Fruit fly (Drosophila melanogaster) whole organism, embryonic: ENCODE data around the gene Mf.

Experiments used
- B-H1 ChIP-seq: fragments of 200-800 bp; sonication (Bioruptor generic); IDR thresholded peaks from 3 replicates; pipeline ENCODE4 v1.3.6; 2022; ENCODE audit warnings: missing biosample characterization, missing genetic modification characterization
- CG8478 ChIP-seq: fragments of >200 bp; optimal IDR thresholded peaks from 2 replicates; lab custom pipeline; 2018
- Mad ChIP-seq: fragments of 200-800 bp; sonication (Bioruptor generic); optimal IDR thresholded peaks from 2 replicates; lab custom pipeline; 2016; ENCODE audit warnings: missing biosample characterization, missing genetic modification characterization
- Taf1 ChIP-seq: fragments of 200-800 bp; sonication (Bioruptor generic); IDR thresholded peaks from 2 replicates; pipeline ENCODE4 v1.3.6; 2022; ENCODE audit warnings: missing biosample characterization, missing genetic modification characterization
- ttk ChIP-seq: fragments of 200-800 bp; sonication (Bioruptor generic); IDR thresholded peaks from 2 replicates; pipeline ENCODE4 v2.1.2; 2022; ENCODE audit warnings: missing biosample characterization, missing genetic modification characterization
- vfl ChIP-seq: fragments of 200-800 bp; sonication (Bioruptor generic); optimal IDR thresholded peaks from 2 replicates; lab custom pipeline; 2016; ENCODE audit warnings: missing biosample characterization, missing genetic modification characterization

dm6 chr3R:15222973-15223372 lies 41.7 kb upstream of the Mf start, which contains the start of gene Polr2G:
- no peak for TF ChIP-seq CG8478 (lab: Kevin White, UChicago)
- no peak for TF ChIP-seq Mad (GFP tag; lab: Kevin White, UChicago)
- TF ChIP-seq ttk (GFP tag; lab: Robert Waterston, UW): no peak
- no peak for TF ChIP-seq Taf1
- TF ChIP-seq B-H1: no peak
- TF ChIP-seq vfl (GFP tag; lab: Kevin White, UChicago): no peak
